Worm (Caenorhabditis elegans) whole organism, L2 larva: ENCODE results near the gene F40F4.7.

ENCODE experiments used
- aly-2 ChIP-seq: fragments of 150-350 bp; optimal IDR thresholded peaks from 2 replicates; lab custom pipeline; 2014; ENCODE audit warnings: missing biosample characterization, missing genetic modification characterization
- ceh-82 ChIP-seq: fragments of 150-350 bp; optimal IDR thresholded peaks from 2 replicates; lab custom pipeline; 2014; ENCODE audit warnings: missing biosample characterization, missing genetic modification characterization
- egl-27 ChIP-seq: sonication (generic microtip); optimal IDR thresholded peaks from 3 replicates; lab custom pipeline; 2017; ENCODE audit warnings: missing biosample characterization, missing genetic modification reagents, missing genetic modification characterization
- lin-11 ChIP-seq: fragments of 150-350 bp; sonication (generic microtip); optimal IDR thresholded peaks from 2 replicates; lab custom pipeline; 2014; ENCODE audit warnings: missing biosample characterization, missing genetic modification characterization, inconsistent platforms, mixed read lengths
- mdl-1 ChIP-seq, 2 experiments: fragments of 150-350 bp in 1 of 2; sonication (generic microtip) in 1 of 2; optimal IDR thresholded peaks; 2 replicates each; lab custom pipeline; 2017; ENCODE audit warnings: missing biosample characterization in 2 of 2, missing genetic modification characterization in 2 of 2
- nhr-10 ChIP-seq: sonication (generic microtip); optimal IDR thresholded peaks from 2 replicates; lab custom pipeline; 2017; ENCODE audit warnings: missing biosample characterization, missing genetic modification characterization
- nhr-237 ChIP-seq: fragments of 150-350 bp; optimal IDR thresholded peaks from 2 replicates; lab custom pipeline; 2014; ENCODE audit warnings: missing biosample characterization, missing genetic modification characterization
- nhr-6 ChIP-seq: fragments of 150-350 bp; optimal IDR thresholded peaks from 2 replicates; lab custom pipeline; 2014; ENCODE audit warnings: missing biosample characterization, missing genetic modification characterization
- sma-9 ChIP-seq, 2 experiments: fragments of 150-350 bp in 1 of 2; sonication (generic microtip) in 1 of 2; optimal IDR thresholded peaks; 2 replicates each; lab custom pipeline; 2014 to 2016; ENCODE audit warnings: missing genetic modification characterization in 2 of 2, mild to moderate bottlenecking in 1 of 2, missing biosample characterization in 1 of 2, missing compliant biosample characterization in 1 of 2, missing genetic modification reagents in 1 of 2, moderate library complexity in 1 of 2
- snpc-4 ChIP-seq: fragments of 150-350 bp; optimal IDR thresholded peaks from 2 replicates; lab custom pipeline; 2014; ENCODE audit warnings: missing biosample characterization, missing genetic modification characterization
- unc-62 ChIP-seq: fragments of 150-350 bp; optimal IDR thresholded peaks from 2 replicates; lab custom pipeline; 2014; ENCODE audit warnings: missing biosample characterization, missing genetic modification reagents, missing genetic modification characterization
- zag-1 ChIP-seq: fragments of 150-350 bp; optimal IDR thresholded peaks from 2 replicates; lab custom pipeline; 2014; ENCODE audit warnings: missing biosample characterization, missing genetic modification characterization
- ztf-11 ChIP-seq: sonication (generic microtip); optimal IDR thresholded peaks from 2 replicates; lab custom pipeline; 2017; ENCODE audit warnings: missing biosample characterization, missing genetic modification characterization

ce11 chrX:3228701-3229100 lies 17.0 kb downstream of the F40F4.7 start:
- TF ChIP-seq nhr-237 (tag; lab: Kevin White, UChicago) (no peak), mdl-1 (tag; optimal IDR thresholded peaks at IDR 0.05; lab: Kevin White, UChicago) (no peak), nhr-10 (tag; lab: Kevin White, UChicago) (no peak), zag-1 (tag; lab: Kevin White, UChicago) (no peak), sma-9 (GFP tag; optimal IDR thresholded peaks at IDR 0.05; lab: Kevin White, UChicago) (no peak), sma-9 (tag; optimal IDR thresholded peaks at IDR 0.05; lab: Kevin White, UChicago) (no peak), snpc-4 (tag; lab: Kevin White, UChicago) (no peak), ceh-82 (no peak), egl-27 (tag; lab: Kevin White, UChicago) (no peak), unc-62 (GFP tag; lab: Kevin White, UChicago) (no peak), ztf-11 (tag; lab: Kevin White, UChicago) (no peak), lin-11 (tag; lab: Kevin White, UChicago) (no peak), aly-2 (tag; lab: Kevin White, UChicago) (no peak), nhr-6 (no peak)
